Fruit fly (Drosophila melanogaster) whole organism, embryonic: ENCODE results near the gene CG17029.

Source experiments
- Ada2b ChIP-seq: fragments of 200-800 bp; sonication (Bioruptor generic); IDR thresholded peaks from 2 replicates; pipeline ENCODE4 v1.3.6; 2022; ENCODE audit warnings: missing biosample characterization, missing genetic modification characterization
- Adf1 ChIP-seq: fragments of 200-800 bp; sonication (Bioruptor generic); IDR thresholded peaks from 2 replicates; pipeline ENCODE4 v1.3.6; 2022; ENCODE audit warnings: missing biosample characterization, missing genetic modification characterization
- Blimp-1 ChIP-seq: fragments of 200-800 bp; sonication (Bioruptor generic); optimal IDR thresholded peaks from 3 replicates; lab custom pipeline; 2018; ENCODE audit warnings: missing biosample characterization, missing genetic modification characterization, mild to moderate bottlenecking, moderate library complexity, missing genetic modification reagents
- CG10147 ChIP-seq: fragments of 200-800 bp; sonication (Bioruptor generic); optimal IDR thresholded peaks from 2 replicates; lab custom pipeline; 2019; ENCODE audit warnings: missing biosample characterization, mild to moderate bottlenecking, missing genetic modification characterization, moderate library complexity
- CG11696 ChIP-seq: fragments of 200-800 bp; sonication (Bioruptor generic); IDR thresholded peaks from 2 replicates; pipeline ENCODE4 v1.3.6; 2022; ENCODE audit warnings: missing biosample characterization, missing genetic modification characterization
- CG12155 ChIP-seq: fragments of 200-800 bp; sonication (Bioruptor generic); optimal IDR thresholded peaks from 3 replicates; lab custom pipeline; 2016; ENCODE audit warnings: missing biosample characterization, missing genetic modification characterization
- CG12236 ChIP-seq: fragments of 200-800 bp; sonication (Bioruptor generic); optimal IDR thresholded peaks from 2 replicates; lab custom pipeline; 2016; ENCODE audit warnings: missing biosample characterization, missing genetic modification characterization
- CG13894 ChIP-seq: fragments of 200-800 bp; sonication (Bioruptor generic); optimal IDR thresholded peaks from 3 replicates; lab custom pipeline; 2018; ENCODE audit warnings: missing biosample characterization, mild to moderate bottlenecking, missing genetic modification characterization, moderate library complexity
- CG15514 ChIP-seq: fragments of 200-800 bp; sonication (Bioruptor generic); optimal IDR thresholded peaks from 3 replicates; lab custom pipeline; 2017; ENCODE audit warnings: missing biosample characterization, missing genetic modification characterization, mild to moderate bottlenecking, moderate library complexity, missing genetic modification reagents
- CG1832 ChIP-seq: fragments of 200-800 bp; sonication (Bioruptor generic); optimal IDR thresholded peaks from 2 replicates; lab custom pipeline; 2017; ENCODE audit warnings: missing biosample characterization, mild to moderate bottlenecking, missing genetic modification characterization, inconsistent platforms
- CG2875 ChIP-seq: fragments of 200-800 bp; sonication (Bioruptor generic); optimal IDR thresholded peaks from 2 replicates; lab custom pipeline; 2017; ENCODE audit warnings: missing biosample characterization, mild to moderate bottlenecking, missing genetic modification characterization, missing genetic modification reagents
- CG31224 ChIP-seq: fragments of 200-800 bp; sonication (Bioruptor generic); IDR thresholded peaks from 2 replicates; pipeline ENCODE4 v1.3.6; 2022; ENCODE audit warnings: missing biosample characterization, missing genetic modification characterization
- CG32532 ChIP-seq: fragments of 200-800 bp; sonication (Bioruptor generic); IDR thresholded peaks from 2 replicates; pipeline ENCODE4 v1.3.6; 2022; ENCODE audit warnings: missing biosample characterization, missing genetic modification characterization
- CG32767 ChIP-seq: fragments of 200-800 bp; sonication (Bioruptor generic); IDR thresholded peaks from 2 replicates; pipeline ENCODE4 v1.3.6; 2022; ENCODE audit warnings: missing biosample characterization, missing genetic modification characterization
- CG43689 ChIP-seq: fragments of 200-800 bp; sonication (Bioruptor generic); IDR thresholded peaks from 2 replicates; pipeline ENCODE4 v1.3.6; 2022; ENCODE audit warnings: missing biosample characterization, missing genetic modification characterization
- CG6272 ChIP-seq: fragments of 200-800 bp; sonication (Bioruptor generic); IDR thresholded peaks from 2 replicates; pipeline ENCODE4 v1.3.6; 2022; ENCODE audit warnings: missing biosample characterization, missing genetic modification characterization
- CG7987 ChIP-seq: fragments of 200-800 bp; sonication (Bioruptor generic); optimal IDR thresholded peaks from 2 replicates; lab custom pipeline; 2018; ENCODE audit warnings: missing biosample characterization, mild to moderate bottlenecking, missing genetic modification characterization, moderate library complexity
- CG8765 ChIP-seq: fragments of 200-800 bp; sonication (Bioruptor generic); IDR thresholded peaks from 2 replicates; pipeline ENCODE4 v1.3.6; 2022; ENCODE audit warnings: missing biosample characterization, missing genetic modification characterization
- CG9817 ChIP-seq: fragments of 200-800 bp; sonication (Bioruptor generic); optimal IDR thresholded peaks from 2 replicates; lab custom pipeline; 2018; ENCODE audit warnings: missing biosample characterization, mild to moderate bottlenecking, missing genetic modification characterization, moderate library complexity
- Deaf1 ChIP-seq: fragments of 200-800 bp; optimal IDR thresholded peaks from 3 replicates; lab custom pipeline; 2019; ENCODE audit warnings: missing biosample characterization, mild to moderate bottlenecking, missing genetic modification characterization, moderate library complexity
- Dfd ChIP-seq, 2 experiments: fragments of >200 bp; optimal IDR thresholded peaks; 2 replicates each; lab custom pipeline; 2017; ENCODE audit warnings: missing biosample characterization in 2 of 2, missing genetic modification characterization in 2 of 2
- Dip3 ChIP-seq: fragments of 200-800 bp; sonication (Bioruptor generic); optimal IDR thresholded peaks from 3 replicates; lab custom pipeline; 2016; ENCODE audit warnings: missing biosample characterization, missing genetic modification characterization
- Doc2 ChIP-seq: fragments of 200-800 bp; sonication (Bioruptor generic); IDR thresholded peaks from 2 replicates; pipeline ENCODE4 v1.3.6; 2022; ENCODE audit warnings: missing biosample characterization, missing genetic modification characterization
- Doc3 ChIP-seq: fragments of 200-800 bp; sonication (Bioruptor generic); IDR thresholded peaks from 3 replicates; pipeline ENCODE4 v1.3.6; 2022; ENCODE audit warnings: missing biosample characterization, missing genetic modification characterization; ENCODE audit not compliant: partially characterized antibody
- Drgx ChIP-seq: fragments of 200-800 bp; sonication (Bioruptor generic); IDR thresholded peaks from 2 replicates; pipeline ENCODE4 v1.3.6; 2022; ENCODE audit warnings: missing biosample characterization, missing genetic modification characterization
- E2f1 ChIP-seq: fragments of 200-800 bp; sonication (Bioruptor generic); IDR thresholded peaks from 2 replicates; pipeline ENCODE4 v1.3.6; 2022; ENCODE audit warnings: missing biosample characterization, missing genetic modification characterization
- ERR ChIP-seq: fragments of 200-800 bp; sonication (Bioruptor generic); optimal IDR thresholded peaks from 2 replicates; lab custom pipeline; 2016; ENCODE audit warnings: missing biosample characterization, missing genetic modification characterization
- HmgD ChIP-seq: fragments of 200-800 bp; sonication (Bioruptor generic); optimal IDR thresholded peaks from 3 replicates; lab custom pipeline; 2016; ENCODE audit warnings: missing biosample characterization, missing genetic modification characterization
- Hr39 ChIP-seq: fragments of >200 bp; optimal IDR thresholded peaks from 2 replicates; lab custom pipeline; 2017
- Med ChIP-seq: fragments of 200-800 bp; sonication (Bioruptor generic); peaks from one replicate; lab custom pipeline; 2016; ENCODE audit warnings: missing biosample characterization, missing genetic modification characterization, mild to moderate bottlenecking, inconsistent platforms, moderate library complexity
- Sox102F ChIP-seq: fragments of 200-800 bp; sonication (Bioruptor generic); optimal IDR thresholded peaks from 2 replicates; lab custom pipeline; 2018; ENCODE audit warnings: missing biosample characterization, mild to moderate bottlenecking, missing genetic modification characterization, moderate library complexity
- Spps ChIP-seq: fragments of 200-800 bp; sonication (Bioruptor generic); optimal IDR thresholded peaks from 2 replicates; lab custom pipeline; 2018; ENCODE audit warnings: missing biosample characterization, mild to moderate bottlenecking, missing genetic modification characterization
- caup ChIP-seq: fragments of 200-800 bp; sonication (Bioruptor generic); optimal IDR thresholded peaks from 3 replicates; lab custom pipeline; 2017; ENCODE audit warnings: missing biosample characterization, mild to moderate bottlenecking, missing genetic modification characterization, moderate library complexity; ENCODE audit not compliant: severe bottlenecking
- exex ChIP-seq: fragments of 200-800 bp; sonication (Bioruptor generic); optimal IDR thresholded peaks from 4 replicates; lab custom pipeline; 2018; ENCODE audit warnings: missing biosample characterization, mild to moderate bottlenecking, missing genetic modification characterization, moderate library complexity
- fd96Cb ChIP-seq: fragments of 200-800 bp; sonication (Bioruptor generic); optimal IDR thresholded peaks from 2 replicates; lab custom pipeline; 2018; ENCODE audit warnings: missing biosample characterization, mild to moderate bottlenecking, missing genetic modification characterization, moderate library complexity
- gcm ChIP-seq: fragments of 200-800 bp; sonication (Bioruptor generic); optimal IDR thresholded peaks from 2 replicates; lab custom pipeline; 2019; ENCODE audit warnings: missing biosample characterization, mild to moderate bottlenecking, missing genetic modification characterization, moderate library complexity
- gro ChIP-seq: fragments of 200-800 bp; sonication (Bioruptor generic); optimal IDR thresholded peaks from 2 replicates; lab custom pipeline; 2016; ENCODE audit warnings: missing biosample characterization, missing genetic modification characterization
- her ChIP-seq: fragments of 200-800 bp; sonication (Bioruptor generic); optimal IDR thresholded peaks from 2 replicates; lab custom pipeline; 2016; ENCODE audit warnings: missing biosample characterization, missing genetic modification characterization
- kay ChIP-seq: fragments of 200-800 bp; sonication (Bioruptor generic); optimal IDR thresholded peaks from 2 replicates; lab custom pipeline; 2016; ENCODE audit warnings: missing biosample characterization, missing genetic modification characterization
- kni ChIP-seq: fragments of 200-800 bp; sonication (Bioruptor generic); optimal IDR thresholded peaks from 3 replicates; lab custom pipeline; 2017; ENCODE audit warnings: mild to moderate bottlenecking, missing biosample characterization, missing genetic modification reagents, missing genetic modification characterization
- knrl ChIP-seq: fragments of 200-800 bp; sonication (Bioruptor generic); IDR thresholded peaks from 3 replicates; pipeline ENCODE4 v1.3.6; 2022; ENCODE audit warnings: missing biosample characterization, missing genetic modification characterization; ENCODE audit not compliant: partially characterized antibody
- mirr ChIP-seq: fragments of 200-800 bp; sonication (Bioruptor generic); optimal IDR thresholded peaks from 3 replicates; lab custom pipeline; 2018; ENCODE audit warnings: missing biosample characterization, mild to moderate bottlenecking, missing genetic modification characterization
- pros ChIP-seq: fragments of 200-800 bp; sonication (Bioruptor generic); optimal IDR thresholded peaks from 3 replicates; lab custom pipeline; 2019; ENCODE audit warnings: missing biosample characterization, mild to moderate bottlenecking, missing genetic modification characterization, moderate library complexity
- shn ChIP-seq: fragments of 200-800 bp; sonication (Bioruptor generic); optimal IDR thresholded peaks from 3 replicates; lab custom pipeline; 2016; ENCODE audit warnings: missing biosample characterization, missing genetic modification characterization
- trh ChIP-seq: fragments of 200-800 bp; sonication (Bioruptor generic); optimal IDR thresholded peaks from 2 replicates; lab custom pipeline; 2016; ENCODE audit warnings: missing biosample characterization, missing genetic modification characterization
- ttk ChIP-seq: fragments of 200-800 bp; sonication (Bioruptor generic); IDR thresholded peaks from 2 replicates; pipeline ENCODE4 v2.1.2; 2022; ENCODE audit warnings: missing biosample characterization, missing genetic modification characterization
- twi ChIP-seq: fragments of 200-800 bp; optimal IDR thresholded peaks from 2 replicates; lab custom pipeline; 2019; ENCODE audit warnings: missing biosample characterization, mild to moderate bottlenecking, missing genetic modification characterization, moderate library complexity
- vvl ChIP-seq: fragments of 200-800 bp; sonication (Bioruptor generic); IDR thresholded peaks from 2 replicates; pipeline ENCODE4 v1.3.6; 2022; ENCODE audit warnings: missing biosample characterization, missing genetic modification characterization

The CG17029 gene

dm6 chr3L:15956448-15957010 is 20.1 kb upstream of the CG17029 start, which contains the start of gene elgi (continued):
- TF ChIP-seq mirr (GFP tag; lab: Kevin White, UChicago) (peak; percentile 47), trh (GFP tag; lab: Kevin White, UChicago) (no peak), her (GFP tag; lab: Kevin White, UChicago) (peak; percentile 60), fd96Cb (tag; lab: Kevin White, UChicago) (no peak), Doc3 (GFP tag; lab: Robert Waterston, UW) (no peak), HmgD (GFP tag; lab: Kevin White, UChicago) (peak; percentile 63), kay (GFP tag; lab: Kevin White, UChicago) (no peak), CG31224 (GFP tag; lab: Robert Waterston, UW) (no peak), Sox102F (GFP tag; lab: Kevin White, UChicago) (no peak), shn (peak; percentile 57), Spps (tag; lab: Kevin White, UChicago) (no peak), ttk (GFP tag; lab: Robert Waterston, UW) (no peak), CG9817 (tag; lab: Kevin White, UChicago) (peak; percentile 57), CG8765 (GFP tag; lab: Robert Waterston, UW) (no peak), CG12155 (GFP tag; lab: Kevin White, UChicago) (peak; percentile 75), CG32532 (GFP tag; lab: Robert Waterston, UW) (peak; percentile 58; the same call in 1 of the 2 replicates), CG11696 (GFP tag; lab: Robert Waterston, UW) (no peak), CG43689 (GFP tag; lab: Robert Waterston, UW) (no peak), Dfd (GFP tag; optimal IDR thresholded peaks at IDR 0.05; lab: Kevin White, UChicago) (no peak), CG12236 (GFP tag; lab: Kevin White, UChicago) (no peak), CG1832 (no peak), CG15514 (peak; percentile 66), Doc2 (GFP tag; lab: Robert Waterston, UW) (no peak), knrl (GFP tag; lab: Robert Waterston, UW) (no peak), Deaf1 (no peak), gcm (GFP tag; lab: Kevin White, UChicago) (no peak), CG32767 (GFP tag; lab: Robert Waterston, UW) (0 out of 2 replicates have a peak, but pooled peaks have one; percentile 17), CG6272 (no peak), CG2875 (GFP tag; lab: Kevin White, UChicago) (peak; percentile 11), gro (GFP tag; lab: Kevin White, UChicago) (peak; percentile 73)

- TF ChIP-seq Ada2b (GFP tag; lab: Robert Waterston, UW) (peak; percentile 7; the same call in 1 of the 2 replicates), CG13894 (tag; lab: Kevin White, UChicago) (peak; percentile 90), Drgx (GFP tag; lab: Robert Waterston, UW) (peak; percentile 14; the same call in 1 of the 2 replicates), CG10147 (GFP tag; lab: Kevin White, UChicago) (no peak), caup (GFP tag; lab: Kevin White, UChicago) (peak; percentile 15), Dip3 (GFP tag; lab: Kevin White, UChicago) (no peak), exex (tag; lab: Kevin White, UChicago) (no peak), CG15514 (peak; percentile 26), Deaf1 (peak; percentile 57), Med (GFP tag; lab: Kevin White, UChicago) (peak; percentile 62), pros (peak; percentile 53), CG7987 (GFP tag; lab: Kevin White, UChicago) (peak; percentile 30), ERR (GFP tag; lab: Kevin White, UChicago) (no peak), Blimp-1 (GFP tag; lab: Kevin White, UChicago) (peak; percentile 100), kni (GFP tag; lab: Kevin White, UChicago) (peak; percentile 75), vvl (GFP tag; lab: Robert Waterston, UW) (peak; percentile 75), E2f1 (GFP tag; lab: Robert Waterston, UW) (peak; percentile 26; the same call in 1 of the 2 replicates), Hr39 (lab: Kevin White, UChicago) (no peak), Adf1 (GFP tag; lab: Robert Waterston, UW) (peak; percentile 57; the same call in 1 of the 2 replicates), twi (tag; lab: Kevin White, UChicago) (peak; percentile 47)
Measured at dm6 chr3L:15958612-15959315, 17.9 kb upstream of the CG17029 start, which contains the start of gene CG17032. Gene CG17032 (plus strand): TSS chr3L:15958843.
